Fruit fly (Drosophila melanogaster) whole organism, adult: Measurements from ENCODE around the gene CG2182.

Source experiments
- CG12768 ChIP-seq: fragments of 200-800 bp; sonication (Bioruptor generic); optimal IDR thresholded peaks from 2 replicates; lab custom pipeline; 2017; ENCODE audit warnings: missing biosample characterization, missing genetic modification characterization, mild to moderate bottlenecking, moderate library complexity, missing genetic modification reagents
- CG14711 ChIP-seq: fragments of 200-800 bp; sonication (Bioruptor generic); optimal IDR thresholded peaks from 2 replicates; lab custom pipeline; 2018; ENCODE audit warnings: missing biosample characterization, mild to moderate bottlenecking, missing genetic modification characterization, moderate library complexity
- CG7045 ChIP-seq: fragments of 200-800 bp; sonication (Bioruptor generic); optimal IDR thresholded peaks from 2 replicates; lab custom pipeline; 2017; ENCODE audit warnings: missing biosample characterization, mild to moderate bottlenecking, missing genetic modification characterization
- CG7101 ChIP-seq: fragments of 200-800 bp; sonication (Bioruptor generic); optimal IDR thresholded peaks from 2 replicates; lab custom pipeline; 2018; ENCODE audit warnings: missing biosample characterization, mild to moderate bottlenecking, missing genetic modification characterization, moderate library complexity
- Clk ChIP-seq: fragments of 200-800 bp; sonication (Bioruptor generic); optimal IDR thresholded peaks from 2 replicates; lab custom pipeline; 2017; ENCODE audit warnings: missing biosample characterization, missing genetic modification characterization
- Crg-1 ChIP-seq: fragments of 200-800 bp; sonication (Bioruptor generic); optimal IDR thresholded peaks from 2 replicates; lab custom pipeline; 2016; ENCODE audit warnings: missing biosample characterization, missing genetic modification characterization
- Hr96 ChIP-seq: fragments of 200-800 bp; sonication (Bioruptor generic); optimal IDR thresholded peaks from 2 replicates; lab custom pipeline; 2016; ENCODE audit warnings: missing biosample characterization, missing genetic modification characterization
- cic ChIP-seq: fragments of 200-800 bp; sonication (Bioruptor generic); optimal IDR thresholded peaks from 2 replicates; lab custom pipeline; 2017; ENCODE audit warnings: missing biosample characterization, mild to moderate bottlenecking, missing genetic modification characterization, moderate library complexity
- cnc ChIP-seq, 2 experiments: fragments of >200 bp; optimal IDR thresholded peaks; 2 replicates each; lab custom pipeline; 2017
- kay ChIP-seq: fragments of 200-800 bp; sonication (Bioruptor generic); peaks from one replicate; lab custom pipeline; 2016; ENCODE audit warnings: missing biosample characterization, missing genetic modification characterization, borderline replicate concordance
- ovo ChIP-seq: fragments of 200-800 bp; sonication (Bioruptor generic); optimal IDR thresholded peaks from 2 replicates; lab custom pipeline; 2016; ENCODE audit warnings: missing biosample characterization, missing genetic modification characterization
- pad ChIP-seq: fragments of 200-800 bp; sonication (Bioruptor generic); optimal IDR thresholded peaks from 3 replicates; lab custom pipeline; 2017; ENCODE audit warnings: missing biosample characterization, missing genetic modification characterization, mild to moderate bottlenecking, moderate library complexity, missing genetic modification reagents
- tj ChIP-seq: fragments of 200-800 bp; sonication (Bioruptor generic); optimal IDR thresholded peaks from 3 replicates; lab custom pipeline; 2017; ENCODE audit warnings: missing biosample characterization, mild to moderate bottlenecking, missing genetic modification characterization, moderate library complexity

DNA sequence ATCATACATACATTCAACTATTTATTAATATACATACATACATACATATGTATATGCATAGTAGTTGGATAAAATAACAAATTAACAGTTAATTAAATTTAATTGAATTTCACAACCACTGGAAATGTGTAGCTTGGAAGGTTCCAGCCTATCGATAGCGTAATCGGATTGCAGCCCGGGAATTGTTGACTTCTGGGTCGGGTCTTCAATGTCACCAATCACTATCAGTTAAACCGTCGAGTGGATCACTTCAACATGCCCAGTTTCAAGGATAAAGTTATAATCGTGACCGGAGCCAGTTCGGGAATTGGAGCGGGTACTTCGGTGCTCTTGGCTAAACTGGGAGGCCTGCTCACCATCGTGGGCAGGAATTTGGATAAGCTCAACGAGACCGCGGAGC lies 26.3 kb downstream of the CG2182 start, which contains the start of gene CG12171:
- TF ChIP-seq cnc (optimal IDR thresholded peaks at IDR 0.05; lab: Kevin White, UChicago), result no peak
- TF ChIP-seq Hr96, result no peak
- TF ChIP-seq CG7101 (tag; lab: Kevin White, UChicago), result peak; percentile 23
- TF ChIP-seq Crg-1 (GFP tag; lab: Kevin White, UChicago), result peak; percentile 12
- TF ChIP-seq CG7045 (GFP tag; lab: Kevin White, UChicago), result no peak
- TF ChIP-seq ovo (GFP tag; lab: Kevin White, UChicago), result no peak
- TF ChIP-seq CG14711 (tag; lab: Kevin White, UChicago), result no peak
- TF ChIP-seq CG12768 (GFP tag; lab: Kevin White, UChicago), result no peak
- no peak for TF ChIP-seq Clk
- peak; percentile 61 for TF ChIP-seq cic (GFP tag; lab: Kevin White, UChicago)
- TF ChIP-seq kay, result no peak
- no peak for TF ChIP-seq tj (GFP tag; lab: Kevin White, UChicago)
- no peak for TF ChIP-seq pad (GFP tag; lab: Kevin White, UChicago)
